Fruit fly (Drosophila melanogaster) whole organism, embryonic: Measurements from ENCODE around the gene CG10621.

Experiments used
- Asciz ChIP-seq: fragments of 200-800 bp; sonication (Bioruptor generic); optimal IDR thresholded peaks from 2 replicates; lab custom pipeline; 2017; ENCODE audit warnings: missing biosample characterization, mild to moderate bottlenecking, missing genetic modification characterization, missing genetic modification reagents
- CG10431 ChIP-seq: fragments of 200-800 bp; sonication (Bioruptor generic); optimal IDR thresholded peaks from 3 replicates; lab custom pipeline; 2018; ENCODE audit warnings: missing biosample characterization, mild to moderate bottlenecking, missing genetic modification characterization
- CG10959 ChIP-seq: fragments of 200-800 bp; sonication (Bioruptor generic); IDR thresholded peaks from 2 replicates; pipeline ENCODE4 v1.3.6; 2022; ENCODE audit warnings: missing biosample characterization, missing genetic modification characterization
- CG11456 ChIP-seq: fragments of 200-800 bp; sonication (Bioruptor generic); IDR thresholded peaks from 3 replicates; pipeline ENCODE4 v1.3.6; 2022; ENCODE audit warnings: missing biosample characterization, missing genetic modification characterization
- CG11723 ChIP-seq: fragments of 200-800 bp; sonication (Bioruptor generic); optimal IDR thresholded peaks from 2 replicates; lab custom pipeline; 2017; ENCODE audit warnings: missing biosample characterization, mild to moderate bottlenecking, missing genetic modification characterization
- CG12104 ChIP-seq: fragments of 200-800 bp; sonication (Bioruptor generic); optimal IDR thresholded peaks from 3 replicates; lab custom pipeline; 2016; ENCODE audit warnings: missing biosample characterization, missing genetic modification characterization
- CG13894 ChIP-seq: fragments of 200-800 bp; sonication (Bioruptor generic); optimal IDR thresholded peaks from 3 replicates; lab custom pipeline; 2018; ENCODE audit warnings: missing biosample characterization, mild to moderate bottlenecking, missing genetic modification characterization, moderate library complexity
- CG1529 ChIP-seq: fragments of 200-800 bp; sonication (Bioruptor generic); optimal IDR thresholded peaks from 3 replicates; lab custom pipeline; 2018; ENCODE audit warnings: missing biosample characterization, missing genetic modification characterization
- CG15601 ChIP-seq: fragments of 200-800 bp; sonication (Bioruptor generic); optimal IDR thresholded peaks from 3 replicates; lab custom pipeline; 2019; ENCODE audit warnings: missing biosample characterization, mild to moderate bottlenecking, missing genetic modification characterization, moderate library complexity
- CG18262 ChIP-seq: fragments of 200-800 bp; optimal IDR thresholded peaks from 3 replicates; lab custom pipeline; 2019; ENCODE audit warnings: missing biosample characterization, mild to moderate bottlenecking, missing genetic modification characterization, moderate library complexity
- CG2202 ChIP-seq: fragments of 200-800 bp; sonication (Bioruptor generic); optimal IDR thresholded peaks from 2 replicates; lab custom pipeline; 2018; ENCODE audit warnings: missing biosample characterization, mild to moderate bottlenecking, missing genetic modification characterization
- CG2678 ChIP-seq: fragments of 200-800 bp; sonication (Bioruptor generic); optimal IDR thresholded peaks from 3 replicates; lab custom pipeline; 2019; ENCODE audit warnings: missing biosample characterization, mild to moderate bottlenecking, missing genetic modification characterization, moderate library complexity
- CG31365 ChIP-seq: fragments of 200-800 bp; sonication (Bioruptor generic); optimal IDR thresholded peaks from 2 replicates; lab custom pipeline; 2018; ENCODE audit warnings: missing biosample characterization, mild to moderate bottlenecking, missing genetic modification characterization
- CG3163 ChIP-seq: fragments of 200-800 bp; sonication (Bioruptor generic); optimal IDR thresholded peaks from 3 replicates; lab custom pipeline; 2016; ENCODE audit warnings: missing biosample characterization, missing genetic modification characterization
- CG34422 ChIP-seq: fragments of 200-800 bp; sonication (Bioruptor generic); IDR thresholded peaks from 3 replicates; pipeline ENCODE4 v1.3.6; 2022; ENCODE audit warnings: missing biosample characterization, missing genetic modification characterization
- CG4730 ChIP-seq: fragments of 200-800 bp; sonication (Bioruptor generic); IDR thresholded peaks from 2 replicates; pipeline ENCODE4 v1.3.6; 2022; ENCODE audit warnings: missing biosample characterization, missing genetic modification characterization
- CG6175 ChIP-seq: fragments of 200-800 bp; sonication (Bioruptor generic); IDR thresholded peaks from 3 replicates; pipeline ENCODE4 v1.3.6; 2022; ENCODE audit warnings: missing biosample characterization, missing genetic modification characterization
- CG8281 ChIP-seq: fragments of 200-800 bp; sonication (Bioruptor generic); optimal IDR thresholded peaks from 2 replicates; lab custom pipeline; 2018; ENCODE audit warnings: missing biosample characterization, mild to moderate bottlenecking, missing genetic modification characterization, moderate library complexity
- CG8359 ChIP-seq: fragments of 200-800 bp; sonication (Bioruptor generic); optimal IDR thresholded peaks from 2 replicates; lab custom pipeline; 2017; ENCODE audit warnings: missing biosample characterization, mild to moderate bottlenecking, missing genetic modification characterization, borderline replicate concordance
- CG8924 ChIP-seq: fragments of 200-800 bp; optimal IDR thresholded peaks from 3 replicates; lab custom pipeline; 2019; ENCODE audit warnings: missing biosample characterization, mild to moderate bottlenecking, missing genetic modification characterization, moderate library complexity
- CG9817 ChIP-seq: fragments of 200-800 bp; sonication (Bioruptor generic); optimal IDR thresholded peaks from 2 replicates; lab custom pipeline; 2018; ENCODE audit warnings: missing biosample characterization, mild to moderate bottlenecking, missing genetic modification characterization, moderate library complexity
- CoRest ChIP-seq: fragments of 200-800 bp; sonication (Bioruptor generic); optimal IDR thresholded peaks from 3 replicates; lab custom pipeline; 2018; ENCODE audit warnings: missing biosample characterization, mild to moderate bottlenecking, missing genetic modification characterization, moderate library complexity
- CrebB ChIP-seq: fragments of 200-800 bp; sonication (Bioruptor generic); optimal IDR thresholded peaks from 3 replicates; lab custom pipeline; 2018; ENCODE audit warnings: missing biosample characterization, mild to moderate bottlenecking, missing genetic modification characterization
- Drgx ChIP-seq: fragments of 200-800 bp; sonication (Bioruptor generic); IDR thresholded peaks from 2 replicates; pipeline ENCODE4 v1.3.6; 2022; ENCODE audit warnings: missing biosample characterization, missing genetic modification characterization
- Hey ChIP-seq: fragments of 200-800 bp; sonication (Bioruptor generic); optimal IDR thresholded peaks from 3 replicates; lab custom pipeline; 2018; ENCODE audit warnings: missing biosample characterization, mild to moderate bottlenecking, missing genetic modification characterization
- HmgZ ChIP-seq: fragments of 200-800 bp; sonication (Bioruptor generic); optimal IDR thresholded peaks from 2 replicates; lab custom pipeline; 2018; ENCODE audit warnings: missing biosample characterization, mild to moderate bottlenecking, missing genetic modification characterization
- Hr3 ChIP-seq: fragments of 200-800 bp; sonication (Bioruptor generic); optimal IDR thresholded peaks from 3 replicates; lab custom pipeline; 2016; ENCODE audit warnings: missing biosample characterization, missing genetic modification characterization
- Med ChIP-seq: fragments of 200-800 bp; sonication (Bioruptor generic); peaks from one replicate; lab custom pipeline; 2016; ENCODE audit warnings: missing biosample characterization, missing genetic modification characterization, mild to moderate bottlenecking, inconsistent platforms, moderate library complexity
- Oaz ChIP-seq: fragments of 200-800 bp; sonication (Bioruptor generic); IDR thresholded peaks from 2 replicates; pipeline ENCODE4 v1.3.6; 2022; ENCODE audit warnings: missing biosample characterization, missing genetic modification characterization
- Opbp ChIP-seq: fragments of 200-800 bp; sonication (Bioruptor generic); IDR thresholded peaks from 3 replicates; pipeline ENCODE4 v1.3.6; 2022; ENCODE audit warnings: missing biosample characterization, missing genetic modification characterization; ENCODE audit not compliant: partially characterized antibody
- Sry-β ChIP-seq: fragments of 200-800 bp; sonication (Bioruptor generic); optimal IDR thresholded peaks from 2 replicates; lab custom pipeline; 2018; ENCODE audit warnings: missing biosample characterization, mild to moderate bottlenecking, missing genetic modification characterization, moderate library complexity
- Usf ChIP-seq: fragments of 200-800 bp; sonication (Bioruptor generic); optimal IDR thresholded peaks from 2 replicates; lab custom pipeline; 2017; ENCODE audit warnings: missing genotype, missing biosample characterization, missing genetic modification characterization
- bbx ChIP-seq: fragments of 200-800 bp; sonication (Bioruptor generic); IDR thresholded peaks from 2 replicates; pipeline ENCODE4 v1.3.6; 2022; ENCODE audit warnings: missing biosample characterization, missing genetic modification characterization; ENCODE audit not compliant: partially characterized antibody
- bowl ChIP-seq: fragments of 200-800 bp; sonication (Bioruptor generic); IDR thresholded peaks from 2 replicates; pipeline ENCODE4 v1.3.6; 2022; ENCODE audit warnings: missing biosample characterization, missing genetic modification characterization
- chinmo ChIP-seq: fragments of 200-800 bp; sonication (Bioruptor generic); IDR thresholded peaks from 4 replicates; pipeline ENCODE4 v1.3.6; 2022; ENCODE audit warnings: missing biosample characterization, missing genetic modification characterization; ENCODE audit not compliant: partially characterized antibody
- disco-r ChIP-seq: fragments of 200-800 bp; sonication (Bioruptor generic); optimal IDR thresholded peaks from 2 replicates; lab custom pipeline; 2016; ENCODE audit warnings: missing biosample characterization, missing genetic modification characterization
- dm ChIP-seq: fragments of 200-800 bp; sonication (Bioruptor generic); optimal IDR thresholded peaks from 3 replicates; lab custom pipeline; 2016; ENCODE audit warnings: missing biosample characterization, missing genetic modification characterization
- en ChIP-seq: fragments of 200-800 bp; sonication (Bioruptor generic); optimal IDR thresholded peaks from 2 replicates; lab custom pipeline; 2016; ENCODE audit warnings: missing biosample characterization, missing genetic modification characterization
- gcm2 ChIP-seq: fragments of 200-800 bp; sonication (Bioruptor generic); optimal IDR thresholded peaks from 2 replicates; lab custom pipeline; 2016; ENCODE audit warnings: missing biosample characterization, missing genetic modification characterization
- grn ChIP-seq: fragments of 200-800 bp; sonication (Bioruptor generic); optimal IDR thresholded peaks from 3 replicates; lab custom pipeline; 2017; ENCODE audit warnings: missing biosample characterization, missing genetic modification characterization
- hb ChIP-seq: fragments of 200-800 bp; sonication (Bioruptor generic); IDR thresholded peaks from 3 replicates; pipeline ENCODE4 v1.3.6; 2022; ENCODE audit warnings: missing biosample characterization, missing genetic modification characterization; ENCODE audit not compliant: partially characterized antibody
- lab ChIP-seq: fragments of 200-800 bp; sonication (Bioruptor generic); optimal IDR thresholded peaks from 3 replicates; lab custom pipeline; 2017; ENCODE audit warnings: missing biosample characterization, missing genetic modification characterization, mild to moderate bottlenecking, moderate library complexity, missing genetic modification reagents
- lbe ChIP-seq: fragments of 200-800 bp; sonication (Bioruptor generic); optimal IDR thresholded peaks from 2 replicates; lab custom pipeline; 2016; ENCODE audit warnings: missing biosample characterization, mild to moderate bottlenecking, missing genetic modification characterization
- mld ChIP-seq: fragments of 200-800 bp; sonication (Bioruptor generic); IDR thresholded peaks from 3 replicates; pipeline ENCODE4 v1.3.6; 2022; ENCODE audit warnings: missing biosample characterization, missing genetic modification characterization; ENCODE audit not compliant: partially characterized antibody
- pita ChIP-seq: fragments of 200-800 bp; sonication (Bioruptor generic); optimal IDR thresholded peaks from 2 replicates; lab custom pipeline; 2017; ENCODE audit warnings: missing biosample characterization, mild to moderate bottlenecking, missing genetic modification characterization
- pum ChIP-seq: fragments of 200-800 bp; sonication (Bioruptor generic); optimal IDR thresholded peaks from 2 replicates; lab custom pipeline; 2016; ENCODE audit warnings: missing biosample characterization, missing genetic modification characterization
- repo ChIP-seq: fragments of 200-800 bp; sonication (Bioruptor generic); optimal IDR thresholded peaks from 2 replicates; lab custom pipeline; 2016; ENCODE audit warnings: missing biosample characterization, missing genetic modification characterization
- ro ChIP-seq: fragments of 200-800 bp; sonication (Bioruptor generic); IDR thresholded peaks from 2 replicates; pipeline ENCODE4 v1.3.6; 2022; ENCODE audit warnings: missing biosample characterization, missing genetic modification characterization
- schlank ChIP-seq: fragments of 200-800 bp; sonication (Bioruptor generic); optimal IDR thresholded peaks from 2 replicates; lab custom pipeline; 2018; ENCODE audit warnings: missing biosample characterization, mild to moderate bottlenecking, missing genetic modification characterization
- slou ChIP-seq: fragments of 200-800 bp; sonication (Bioruptor generic); optimal IDR thresholded peaks from 3 replicates; lab custom pipeline; 2016; ENCODE audit warnings: missing biosample characterization, missing genetic modification characterization
- unc-4 ChIP-seq: fragments of 200-800 bp; sonication (Bioruptor generic); IDR thresholded peaks from 2 replicates; pipeline ENCODE4 v1.3.6; 2022; ENCODE audit warnings: missing biosample characterization, missing genetic modification characterization; ENCODE audit not compliant: partially characterized antibody

Gene CG10621

dm6 chr2L:18921246-18921645, 33.0 kb downstream of the CG10621 start (continued):
- TF ChIP-seq CG8359 = peak; percentile 44
- no peak for TF ChIP-seq HmgZ
- peak; percentile 79 for TF ChIP-seq CG10959 (GFP tag; lab: Robert Waterston, UW)
- TF ChIP-seq CG1529 (GFP tag; lab: Kevin White, UChicago) = peak; percentile 4
- TF ChIP-seq Sry-β (GFP tag; lab: Kevin White, UChicago) = peak; percentile 37
- TF ChIP-seq lbe = no peak
- no peak for TF ChIP-seq bbx (GFP tag; lab: Robert Waterston, UW)
- TF ChIP-seq CG11456 = 0 out of 3 replicates have a peak, but pooled peaks have one; percentile 7
- TF ChIP-seq bowl (GFP tag; lab: Robert Waterston, UW) = no peak
- peak; percentile 57 for TF ChIP-seq CG2678 (tag; lab: Kevin White, UChicago)
- peak; percentile 2 for TF ChIP-seq CG12104 (GFP tag; lab: Kevin White, UChicago)
- peak; percentile 81 for TF ChIP-seq Med (GFP tag; lab: Kevin White, UChicago)
- TF ChIP-seq CG2202 = peak; percentile 54
- no peak for TF ChIP-seq Opbp (GFP tag; lab: Robert Waterston, UW)
- no peak for TF ChIP-seq grn (GFP tag; lab: Kevin White, UChicago)
- TF ChIP-seq lab (GFP tag; lab: Kevin White, UChicago) = no peak
- no peak for TF ChIP-seq CG13894 (tag; lab: Kevin White, UChicago)
- TF ChIP-seq Hey (tag; lab: Kevin White, UChicago) = no peak
- TF ChIP-seq Hr3 (GFP tag; lab: Kevin White, UChicago) = peak; percentile 25
- no peak for TF ChIP-seq CG4730 (GFP tag; lab: Robert Waterston, UW)
- no peak for TF ChIP-seq en
- no peak for TF ChIP-seq CG6175 (GFP tag; lab: Robert Waterston, UW)
- no peak for TF ChIP-seq ro (GFP tag; lab: Robert Waterston, UW)
- no peak for TF ChIP-seq slou (GFP tag; lab: Kevin White, UChicago)
- TF ChIP-seq hb = no peak
- no peak for TF ChIP-seq Usf (GFP tag; lab: Kevin White, UChicago)
- peak; percentile 59 for TF ChIP-seq pum (GFP tag; lab: Kevin White, UChicago)
- no peak for TF ChIP-seq CG11723
- TF ChIP-seq dm (GFP tag; lab: Kevin White, UChicago) = no peak
- no peak for TF ChIP-seq chinmo (GFP tag; lab: Robert Waterston, UW)
- TF ChIP-seq CG31365 (tag; lab: Kevin White, UChicago) = no peak
- peak; percentile 36 for TF ChIP-seq Asciz (GFP tag; lab: Kevin White, UChicago)
- peak; percentile 79 for TF ChIP-seq CG18262 (tag; lab: Kevin White, UChicago)
- TF ChIP-seq CoRest (tag; lab: Kevin White, UChicago) = peak; percentile 40
- no peak for TF ChIP-seq CG9817 (tag; lab: Kevin White, UChicago)
- no peak for TF ChIP-seq unc-4 (GFP tag; lab: Robert Waterston, UW)
- TF ChIP-seq schlank (tag; lab: Kevin White, UChicago) = no peak
- no peak for TF ChIP-seq repo (GFP tag; lab: Kevin White, UChicago)
- no peak for TF ChIP-seq disco-r
- TF ChIP-seq Oaz (GFP tag; lab: Robert Waterston, UW) = no peak
- peak; percentile 62 for TF ChIP-seq CG15601 (tag; lab: Kevin White, UChicago)
- TF ChIP-seq CG10431 = no peak
- no peak for TF ChIP-seq gcm2 (GFP tag; lab: Kevin White, UChicago)
- no peak for TF ChIP-seq CrebB (tag; lab: Kevin White, UChicago)
- TF ChIP-seq mld (GFP tag; lab: Robert Waterston, UW) = no peak
- TF ChIP-seq Drgx (GFP tag; lab: Robert Waterston, UW) = no peak
- TF ChIP-seq CG8281 = peak; percentile 8
- no peak for TF ChIP-seq CG34422 (GFP tag; lab: Robert Waterston, UW)
- no peak for TF ChIP-seq pita (GFP tag; lab: Kevin White, UChicago)
- TF ChIP-seq CG3163 (GFP tag; lab: Kevin White, UChicago) = no peak
- TF ChIP-seq CG8924 (tag; lab: Kevin White, UChicago) = peak; percentile 39
